Fruit fly (Drosophila melanogaster) whole organism, embryonic: ENCODE data around the gene CG18788.

Experiments
- Bdp1 ChIP-seq: fragments of 200-800 bp; sonication (Bioruptor generic); optimal IDR thresholded peaks from 3 replicates; lab custom pipeline; 2016; ENCODE audit warnings: missing biosample characterization, missing genetic modification characterization
- Bgb ChIP-seq: fragments of 200-800 bp; sonication (Bioruptor generic); IDR thresholded peaks from 2 replicates; pipeline ENCODE4 v1.3.6; 2022; ENCODE audit warnings: missing biosample characterization, missing genetic modification characterization; ENCODE audit not compliant: partially characterized antibody
- CG10366 ChIP-seq: fragments of 200-800 bp; sonication (Bioruptor generic); IDR thresholded peaks from 2 replicates; pipeline ENCODE4 v1.3.6; 2022; ENCODE audit warnings: missing biosample characterization, missing genetic modification characterization
- CG12155 ChIP-seq: fragments of 200-800 bp; sonication (Bioruptor generic); optimal IDR thresholded peaks from 3 replicates; lab custom pipeline; 2016; ENCODE audit warnings: missing biosample characterization, missing genetic modification characterization
- CG13894 ChIP-seq: fragments of 200-800 bp; sonication (Bioruptor generic); optimal IDR thresholded peaks from 3 replicates; lab custom pipeline; 2018; ENCODE audit warnings: missing biosample characterization, mild to moderate bottlenecking, missing genetic modification characterization, moderate library complexity
- CG14667 ChIP-seq: fragments of 200-800 bp; sonication (Bioruptor generic); IDR thresholded peaks from 2 replicates; pipeline ENCODE4 v1.3.6; 2022; ENCODE audit warnings: missing biosample characterization, missing genetic modification characterization
- CG15011 ChIP-seq: fragments of 200-800 bp; sonication (Bioruptor generic); optimal IDR thresholded peaks from 3 replicates; lab custom pipeline; 2018; ENCODE audit warnings: missing biosample characterization, mild to moderate bottlenecking, missing genetic modification characterization
- CG15601 ChIP-seq: fragments of 200-800 bp; sonication (Bioruptor generic); optimal IDR thresholded peaks from 3 replicates; lab custom pipeline; 2019; ENCODE audit warnings: missing biosample characterization, mild to moderate bottlenecking, missing genetic modification characterization, moderate library complexity
- CG1603 ChIP-seq: fragments of 200-800 bp; sonication (Bioruptor generic); optimal IDR thresholded peaks from 2 replicates; lab custom pipeline; 2019; ENCODE audit warnings: missing biosample characterization, mild to moderate bottlenecking, missing genetic modification characterization, moderate library complexity
- CG16813 ChIP-seq: fragments of 200-800 bp; sonication (Bioruptor generic); IDR thresholded peaks from 3 replicates; pipeline ENCODE4 v1.3.6; 2022; ENCODE audit warnings: missing biosample characterization, missing genetic modification characterization; ENCODE audit not compliant: partially characterized antibody
- CG16863 ChIP-seq: fragments of 200-800 bp; sonication (Bioruptor generic); optimal IDR thresholded peaks from 3 replicates; lab custom pipeline; 2016; ENCODE audit warnings: missing biosample characterization, missing genetic modification characterization
- CG18011 ChIP-seq: fragments of 200-800 bp; sonication (Bioruptor generic); optimal IDR thresholded peaks from 2 replicates; lab custom pipeline; 2017; ENCODE audit warnings: missing biosample characterization, missing genetic modification characterization, mild to moderate bottlenecking, moderate library complexity, missing genotype
- CG18476 ChIP-seq: fragments of 200-800 bp; sonication (Bioruptor generic); optimal IDR thresholded peaks from 2 replicates; lab custom pipeline; 2016; ENCODE audit warnings: missing biosample characterization, mild to moderate bottlenecking, missing genetic modification characterization
- CG18599 ChIP-seq: fragments of 200-800 bp; sonication (Bioruptor generic); optimal IDR thresholded peaks from 3 replicates; lab custom pipeline; 2017; ENCODE audit warnings: missing biosample characterization, missing genetic modification characterization, mild to moderate bottlenecking, moderate library complexity, missing genetic modification reagents
- CG2202 ChIP-seq: fragments of 200-800 bp; sonication (Bioruptor generic); optimal IDR thresholded peaks from 2 replicates; lab custom pipeline; 2018; ENCODE audit warnings: missing biosample characterization, mild to moderate bottlenecking, missing genetic modification characterization
- CG30431 ChIP-seq: fragments of 200-800 bp; sonication (Bioruptor generic); optimal IDR thresholded peaks from 2 replicates; lab custom pipeline; 2017; ENCODE audit warnings: missing biosample characterization, missing genetic modification characterization
- CG31224 ChIP-seq: fragments of 200-800 bp; sonication (Bioruptor generic); IDR thresholded peaks from 2 replicates; pipeline ENCODE4 v1.3.6; 2022; ENCODE audit warnings: missing biosample characterization, missing genetic modification characterization
- CG32767 ChIP-seq: fragments of 200-800 bp; sonication (Bioruptor generic); IDR thresholded peaks from 2 replicates; pipeline ENCODE4 v1.3.6; 2022; ENCODE audit warnings: missing biosample characterization, missing genetic modification characterization
- CG3281 ChIP-seq: fragments of 200-800 bp; sonication (Bioruptor generic); optimal IDR thresholded peaks from 3 replicates; lab custom pipeline; 2017; ENCODE audit warnings: missing biosample characterization, mild to moderate bottlenecking, missing genetic modification characterization
- CG4617 ChIP-seq: fragments of 200-800 bp; sonication (Bioruptor generic); optimal IDR thresholded peaks from 3 replicates; lab custom pipeline; 2016; ENCODE audit warnings: missing biosample characterization, missing genetic modification characterization, borderline replicate concordance
- CG5180 ChIP-seq: fragments of 200-800 bp; sonication (Bioruptor generic); optimal IDR thresholded peaks from 3 replicates; lab custom pipeline; 2017; ENCODE audit warnings: missing biosample characterization, missing genetic modification characterization, mild to moderate bottlenecking, moderate library complexity, missing genetic modification reagents
- CG6791 ChIP-seq: fragments of 200-800 bp; sonication (Bioruptor generic); IDR thresholded peaks from 3 replicates; pipeline ENCODE4 v1.3.6; 2022; ENCODE audit warnings: missing biosample characterization, missing genetic modification characterization; ENCODE audit not compliant: partially characterized antibody
- CG7839 ChIP-seq: fragments of 200-800 bp; sonication (Bioruptor generic); optimal IDR thresholded peaks from 3 replicates; lab custom pipeline; 2018; ENCODE audit warnings: missing biosample characterization, mild to moderate bottlenecking, missing genetic modification characterization, moderate library complexity
- CG8359 ChIP-seq: fragments of 200-800 bp; sonication (Bioruptor generic); optimal IDR thresholded peaks from 2 replicates; lab custom pipeline; 2017; ENCODE audit warnings: missing biosample characterization, mild to moderate bottlenecking, missing genetic modification characterization, borderline replicate concordance
- CG9817 ChIP-seq: fragments of 200-800 bp; sonication (Bioruptor generic); optimal IDR thresholded peaks from 2 replicates; lab custom pipeline; 2018; ENCODE audit warnings: missing biosample characterization, mild to moderate bottlenecking, missing genetic modification characterization, moderate library complexity
- Deaf1 ChIP-seq: fragments of 200-800 bp; optimal IDR thresholded peaks from 3 replicates; lab custom pipeline; 2019; ENCODE audit warnings: missing biosample characterization, mild to moderate bottlenecking, missing genetic modification characterization, moderate library complexity
- Dek ChIP-seq: fragments of 200-800 bp; sonication (Bioruptor generic); optimal IDR thresholded peaks from 3 replicates; lab custom pipeline; 2019; ENCODE audit warnings: missing biosample characterization, mild to moderate bottlenecking, missing genetic modification characterization, moderate library complexity
- Dp ChIP-seq: fragments of 200-800 bp; sonication (Bioruptor generic); optimal IDR thresholded peaks from 2 replicates; lab custom pipeline; 2018; ENCODE audit warnings: missing biosample characterization, mild to moderate bottlenecking, missing genetic modification characterization, moderate library complexity
- Gsc ChIP-seq: fragments of 200-800 bp; sonication (Bioruptor generic); IDR thresholded peaks from 2 replicates; pipeline ENCODE4 v1.3.6; 2022; ENCODE audit warnings: missing biosample characterization, missing genetic modification characterization
- H15 ChIP-seq: fragments of 200-800 bp; sonication (Bioruptor generic); IDR thresholded peaks from 3 replicates; pipeline ENCODE4 v1.3.6; 2022; ENCODE audit warnings: missing biosample characterization, missing genetic modification characterization
- HmgZ ChIP-seq: fragments of 200-800 bp; sonication (Bioruptor generic); optimal IDR thresholded peaks from 2 replicates; lab custom pipeline; 2018; ENCODE audit warnings: missing biosample characterization, mild to moderate bottlenecking, missing genetic modification characterization
- Nf-YB ChIP-seq: fragments of 200-800 bp; sonication (Bioruptor generic); optimal IDR thresholded peaks from 3 replicates; lab custom pipeline; 2019; ENCODE audit warnings: missing biosample characterization, mild to moderate bottlenecking, missing genetic modification characterization, moderate library complexity
- Poxn ChIP-seq: fragments of 200-800 bp; sonication (Bioruptor generic); IDR thresholded peaks from 2 replicates; pipeline ENCODE4 v1.3.6; 2022; ENCODE audit warnings: missing biosample characterization, missing genetic modification characterization
- Trl ChIP-seq, 3 experiments: fragments of >200 bp in 2 of 3; fragments of 200-800 bp in 1 of 3; sonication (Bioruptor generic) in 1 of 3; optimal IDR thresholded peaks; 2 replicates in 1 of 3; 3 replicates in 2 of 3; lab custom pipeline; 2016 to 2017; ENCODE audit warnings: missing biosample characterization in 1 of 3, missing genetic modification characterization in 1 of 3
- cas ChIP-seq: fragments of 200-800 bp; sonication (Bioruptor generic); IDR thresholded peaks from 2 replicates; pipeline ENCODE4 v1.3.6; 2022; ENCODE audit warnings: missing biosample characterization, missing genetic modification characterization
- chn ChIP-seq: fragments of 200-800 bp; sonication (Bioruptor generic); optimal IDR thresholded peaks from 2 replicates; lab custom pipeline; 2016; ENCODE audit warnings: missing biosample characterization, missing genetic modification characterization
- cwo ChIP-seq: fragments of 200-800 bp; sonication (Bioruptor generic); optimal IDR thresholded peaks from 3 replicates; lab custom pipeline; 2017; ENCODE audit warnings: missing biosample characterization, missing genetic modification characterization, mild to moderate bottlenecking, moderate library complexity, missing genetic modification reagents
- da ChIP-seq: fragments of 200-800 bp; sonication (Bioruptor generic); optimal IDR thresholded peaks from 2 replicates; lab custom pipeline; 2016; ENCODE audit warnings: missing biosample characterization, missing genetic modification characterization
- dati ChIP-seq: fragments of 200-800 bp; sonication (Bioruptor generic); IDR thresholded peaks from 2 replicates; pipeline ENCODE4 v1.3.6; 2022; ENCODE audit warnings: missing biosample characterization, missing genetic modification characterization
- fu2 ChIP-seq: fragments of 200-800 bp; sonication (Bioruptor generic); optimal IDR thresholded peaks from 2 replicates; lab custom pipeline; 2016; ENCODE audit warnings: missing biosample characterization, missing genetic modification characterization
- gfzf ChIP-seq: fragments of 200-800 bp; sonication (Bioruptor generic); optimal IDR thresholded peaks from 2 replicates; lab custom pipeline; 2016; ENCODE audit warnings: missing biosample characterization, mild to moderate bottlenecking, missing genetic modification characterization, moderate library complexity
- knrl ChIP-seq: fragments of 200-800 bp; sonication (Bioruptor generic); IDR thresholded peaks from 3 replicates; pipeline ENCODE4 v1.3.6; 2022; ENCODE audit warnings: missing biosample characterization, missing genetic modification characterization; ENCODE audit not compliant: partially characterized antibody
- lov ChIP-seq, 2 experiments: fragments of 200-800 bp in 1 of 2; fragments of >200 bp in 1 of 2; sonication (Bioruptor generic) in 1 of 2; IDR thresholded peaks in 1 of 2; optimal IDR thresholded peaks in 1 of 2; 2 replicates in 1 of 2; 3 replicates in 1 of 2; pipeline versions ENCODE4 v1.3.6 to Lab custom; 2017 to 2022; ENCODE audit warnings: missing biosample characterization in 1 of 2, missing genetic modification characterization in 1 of 2
- maf-S ChIP-seq: fragments of 200-800 bp; sonication (Bioruptor generic); optimal IDR thresholded peaks from 2 replicates; lab custom pipeline; 2016; ENCODE audit warnings: missing biosample characterization, missing genetic modification characterization
- org-1 ChIP-seq: fragments of 200-800 bp; sonication (Bioruptor generic); optimal IDR thresholded peaks from 2 replicates; lab custom pipeline; 2017; ENCODE audit warnings: missing biosample characterization, missing genetic modification characterization
- pfk ChIP-seq: fragments of 200-800 bp; sonication (Bioruptor generic); optimal IDR thresholded peaks from 2 replicates; lab custom pipeline; 2018; ENCODE audit warnings: missing biosample characterization, mild to moderate bottlenecking, missing genetic modification characterization, moderate library complexity
- schlank ChIP-seq: fragments of 200-800 bp; sonication (Bioruptor generic); optimal IDR thresholded peaks from 2 replicates; lab custom pipeline; 2018; ENCODE audit warnings: missing biosample characterization, mild to moderate bottlenecking, missing genetic modification characterization
- sna ChIP-seq: fragments of 200-800 bp; sonication (Bioruptor generic); IDR thresholded peaks from 2 replicates; pipeline ENCODE4 v1.3.6; 2022; ENCODE audit warnings: missing biosample characterization, missing genetic modification characterization; ENCODE audit not compliant: partially characterized antibody
- unc-4 ChIP-seq: fragments of 200-800 bp; sonication (Bioruptor generic); IDR thresholded peaks from 2 replicates; pipeline ENCODE4 v1.3.6; 2022; ENCODE audit warnings: missing biosample characterization, missing genetic modification characterization; ENCODE audit not compliant: partially characterized antibody

CG18788 gene

DNA sequence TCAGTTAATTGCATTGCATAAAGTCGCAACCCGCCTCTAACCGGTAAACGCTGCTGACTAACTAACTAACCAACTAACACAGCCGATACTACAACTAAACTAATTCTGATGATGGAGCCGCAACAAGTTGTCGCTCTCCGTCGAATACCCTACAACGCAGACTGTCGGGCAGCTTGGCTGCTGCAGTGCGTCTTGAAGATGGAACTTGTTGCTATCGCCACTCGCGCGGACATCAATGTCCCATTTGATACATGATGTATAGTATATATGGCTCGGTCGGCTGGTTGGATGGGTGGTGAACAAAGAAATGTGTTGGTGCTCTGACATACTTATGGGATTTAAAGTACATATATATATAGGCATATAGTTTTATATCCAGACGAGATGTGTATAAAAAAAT is 8.5 kb upstream of the CG18788 start (continued):
- no peak for TF ChIP-seq CG16813
- TF ChIP-seq chn (GFP tag; lab: Kevin White, UChicago), result no peak
- no peak for TF ChIP-seq maf-S (GFP tag; lab: Kevin White, UChicago)
- TF ChIP-seq knrl (GFP tag; lab: Robert Waterston, UW), result no peak
- peak; percentile 20 for TF ChIP-seq CG7839 (tag; lab: Kevin White, UChicago)
- TF ChIP-seq Poxn (GFP tag; lab: Robert Waterston, UW), result no peak
- no peak for TF ChIP-seq HmgZ (tag; lab: Kevin White, UChicago)
- no peak for TF ChIP-seq CG2202 (tag; lab: Kevin White, UChicago)
- TF ChIP-seq Bgb (GFP tag; lab: Robert Waterston, UW), result 0 out of 2 replicates have a peak, but pooled peaks have one; percentile 16
- no peak for TF ChIP-seq dati (GFP tag; lab: Robert Waterston, UW)
- TF ChIP-seq Deaf1 (tag; lab: Kevin White, UChicago), result no peak
- no peak for TF ChIP-seq da
- no peak for TF ChIP-seq cwo (GFP tag; lab: Kevin White, UChicago)
- no peak for TF ChIP-seq pfk (GFP tag; lab: Kevin White, UChicago)
- no peak for TF ChIP-seq CG9817 (tag; lab: Kevin White, UChicago)
- TF ChIP-seq CG18011 (GFP tag; lab: Kevin White, UChicago), result no peak
- TF ChIP-seq Trl (optimal IDR thresholded peaks at IDR 0.05; lab: Kevin White, UChicago), result no peak
- TF ChIP-seq Trl (GFP tag; optimal IDR thresholded peaks at IDR 0.05; lab: Kevin White, UChicago), result no peak
- TF ChIP-seq Dp (GFP tag; lab: Kevin White, UChicago), result no peak
- no peak for TF ChIP-seq sna (GFP tag; lab: Robert Waterston, UW)
- TF ChIP-seq CG30431 (GFP tag; lab: Kevin White, UChicago), result no peak
- no peak for TF ChIP-seq CG13894 (tag; lab: Kevin White, UChicago)
- no peak for TF ChIP-seq H15 (GFP tag; lab: Robert Waterston, UW)
- TF ChIP-seq lov (optimal IDR thresholded peaks at IDR 0.05; lab: Kevin White, UChicago), result no peak
- TF ChIP-seq lov (GFP tag; IDR thresholded peaks at IDR 0.05; lab: Robert Waterston, UW), result 0 out of 3 replicates have a peak, but pooled peaks have one; percentile 45
- no peak for TF ChIP-seq CG4617
- TF ChIP-seq CG5180 (GFP tag; lab: Kevin White, UChicago), result peak; percentile 90
- no peak for TF ChIP-seq Dek (tag; lab: Kevin White, UChicago)
- TF ChIP-seq CG8359 (GFP tag; lab: Kevin White, UChicago), result no peak
- TF ChIP-seq unc-4 (GFP tag; lab: Robert Waterston, UW), result no peak
- no peak for TF ChIP-seq Nf-YB (GFP tag; lab: Kevin White, UChicago)
- TF ChIP-seq CG15011 (GFP tag; lab: Kevin White, UChicago), result no peak
- TF ChIP-seq CG32767, result no peak
- no peak for TF ChIP-seq CG10366 (GFP tag; lab: Robert Waterston, UW)
- TF ChIP-seq CG31224 (GFP tag; lab: Robert Waterston, UW), result 0 out of 2 replicates have a peak, but pooled peaks have one; percentile 10
- TF ChIP-seq CG16863 (GFP tag; lab: Kevin White, UChicago), result no peak
- no peak for TF ChIP-seq CG14667 (GFP tag; lab: Robert Waterston, UW)
- TF ChIP-seq org-1 (GFP tag; lab: Kevin White, UChicago), result peak; percentile 14
- TF ChIP-seq CG15601 (tag; lab: Kevin White, UChicago), result no peak
- TF ChIP-seq CG6791 (GFP tag; lab: Robert Waterston, UW), result no peak
- no peak for TF ChIP-seq CG3281 (GFP tag; lab: Kevin White, UChicago)
- TF ChIP-seq CG12155 (GFP tag; lab: Kevin White, UChicago), result no peak
- no peak for TF ChIP-seq Gsc (GFP tag; lab: Robert Waterston, UW)
- TF ChIP-seq CG18599 (GFP tag; lab: Kevin White, UChicago), result no peak
- no peak for TF ChIP-seq cas
- TF ChIP-seq CG18476 (GFP tag; lab: Kevin White, UChicago), result no peak
- TF ChIP-seq schlank, result no peak
- TF ChIP-seq gfzf (GFP tag; lab: Kevin White, UChicago), result no peak
- peak; percentile 17 for TF ChIP-seq CG1603 (tag; lab: Kevin White, UChicago)
- TF ChIP-seq fu2, result no peak
- no peak for TF ChIP-seq Bdp1 (GFP tag; lab: Kevin White, UChicago)
